Worm (Caenorhabditis elegans) whole organism, L2 larva: ENCODE data around the gene srbc-30.

ENCODE experiments used
- lsy-2 ChIP-seq, 2 experiments: fragments of 150-350 bp in 1 of 2; sonication (generic microtip) in 1 of 2; optimal IDR thresholded peaks; 2 replicates each; lab custom pipeline; 2014 to 2017; ENCODE audit warnings: missing biosample characterization in 2 of 2, missing genetic modification characterization in 2 of 2
- nhr-129 ChIP-seq: fragments of 150-350 bp; optimal IDR thresholded peaks from 2 replicates; lab custom pipeline; 2014; ENCODE audit warnings: missing biosample characterization, missing genetic modification characterization
- nhr-237 ChIP-seq: fragments of 150-350 bp; optimal IDR thresholded peaks from 2 replicates; lab custom pipeline; 2014; ENCODE audit warnings: missing biosample characterization, missing genetic modification characterization
- nhr-77 ChIP-seq: fragments of 150-350 bp; optimal IDR thresholded peaks from 2 replicates; lab custom pipeline; 2014; ENCODE audit warnings: missing biosample characterization, missing genetic modification characterization
- snpc-4 ChIP-seq: fragments of 150-350 bp; optimal IDR thresholded peaks from 2 replicates; lab custom pipeline; 2014; ENCODE audit warnings: missing biosample characterization, missing genetic modification characterization

- no peak for TF ChIP-seq nhr-77
- no peak for TF ChIP-seq nhr-237 (tag; lab: Kevin White, UChicago)
- no peak for TF ChIP-seq lsy-2 (tag; optimal IDR thresholded peaks at IDR 0.05; lab: Kevin White, UChicago)
- TF ChIP-seq nhr-129 (tag; lab: Kevin White, UChicago): no peak
- TF ChIP-seq snpc-4 (tag; lab: Kevin White, UChicago): no peak
These were observed 4.5 kb upstream of the srbc-30 start, which contains the start of gene srbc-33 for ce11 chrV:3484702-3485101.
